Worm (Caenorhabditis elegans) whole organism, early embryonic: ENCODE results near the gene nhr-254.

Experiments used
- B0310.2 ChIP-seq: sonication (generic microtip); optimal IDR thresholded peaks from 2 replicates; lab custom pipeline; 2016; ENCODE audit warnings: mild to moderate bottlenecking, missing genetic modification characterization, missing compliant biosample characterization
- F13C5.2 ChIP-seq: sonication (generic microtip); optimal IDR thresholded peaks from 2 replicates; lab custom pipeline; 2017; ENCODE audit warnings: mild to moderate bottlenecking, missing genetic modification characterization, inconsistent platforms, missing compliant biosample characterization
- aly-1 ChIP-seq: sonication (generic microtip); optimal IDR thresholded peaks from 2 replicates; lab custom pipeline; 2016; ENCODE audit warnings: missing genetic modification characterization, missing compliant biosample characterization
- ama-1 ChIP-seq: fragments of 150-350 bp; optimal IDR thresholded peaks from 2 replicates; lab custom pipeline; 2014
- ceh-13 ChIP-seq: fragments of 200-800 bp; sonication (Bioruptor generic); optimal IDR thresholded peaks from 2 replicates; lab custom pipeline; 2018; ENCODE audit warnings: mild to moderate bottlenecking, missing genetic modification characterization, missing compliant biosample characterization
- ceh-36 ChIP-seq: sonication (generic microtip); optimal IDR thresholded peaks from 2 replicates; lab custom pipeline; 2016; ENCODE audit warnings: missing genetic modification characterization, inconsistent platforms, missing compliant biosample characterization
- ets-7 ChIP-seq: sonication (generic microtip); optimal IDR thresholded peaks from 2 replicates; lab custom pipeline; 2016; ENCODE audit warnings: missing genotype, missing genetic modification characterization, missing compliant biosample characterization
- flt-1 ChIP-seq: fragments of 200-800 bp; sonication (Bioruptor generic); IDR thresholded peaks from 2 replicates; pipeline ENCODE4 v1.3.6; 2022; ENCODE audit warnings: missing genetic modification characterization, missing compliant biosample characterization
- hmbx-1 ChIP-seq: sonication (generic microtip); optimal IDR thresholded peaks from 2 replicates; lab custom pipeline; 2016; ENCODE audit warnings: mild to moderate bottlenecking, missing genetic modification characterization, missing compliant biosample characterization
- hmg-4 ChIP-seq: fragments of 200-800 bp; sonication (Bioruptor generic); optimal IDR thresholded peaks from 2 replicates; lab custom pipeline; 2018; ENCODE audit warnings: mild to moderate bottlenecking, missing genetic modification characterization, missing compliant biosample characterization
- hnd-1 ChIP-seq: sonication (generic microtip); optimal IDR thresholded peaks from 2 replicates; lab custom pipeline; 2016; ENCODE audit warnings: missing genetic modification characterization, missing compliant biosample characterization
- pes-1 ChIP-seq: fragments of 200-800 bp; sonication (Bioruptor generic); IDR thresholded peaks from 2 replicates; pipeline ENCODE4 v1.3.6; 2022; ENCODE audit warnings: missing genetic modification reagents, missing genetic modification characterization, missing compliant biosample characterization
- scrt-1 ChIP-seq: fragments of 200-800 bp; sonication (Bioruptor generic); IDR thresholded peaks from 2 replicates; pipeline ENCODE4 v1.3.6; 2022; ENCODE audit warnings: missing genetic modification characterization, missing compliant biosample characterization
- sea-1 ChIP-seq: fragments of 200-800 bp; sonication (Bioruptor generic); conservative IDR thresholded peaks from 2 replicates; pipeline ENCODE4 v1.3.6; 2022; ENCODE audit warnings: missing genetic modification characterization, missing compliant biosample characterization
- tbx-11 ChIP-seq: fragments of 200-800 bp; sonication (Bioruptor generic); IDR thresholded peaks from 2 replicates; pipeline ENCODE4 v1.3.6; 2022; ENCODE audit warnings: missing genetic modification characterization, missing compliant biosample characterization
- tbx-37 ChIP-seq: fragments of 200-800 bp; sonication (Bioruptor generic); conservative IDR thresholded peaks from 2 replicates; pipeline ENCODE4 v1.3.6; 2022; ENCODE audit warnings: missing genetic modification reagents, missing genetic modification characterization, missing compliant biosample characterization
- tra-4 ChIP-seq: sonication (generic microtip); optimal IDR thresholded peaks from 2 replicates; lab custom pipeline; 2017; ENCODE audit warnings: missing genetic modification characterization, missing compliant biosample characterization

Gene nhr-254

ce11 chrV:378231-378630 lies 14.2 kb upstream of the nhr-254 start:
- no peak for TF ChIP-seq ama-1 (lab: Kevin White, UChicago)
- TF ChIP-seq tra-4 (tag; lab: Kevin White, UChicago) = no peak
- no peak for TF ChIP-seq tbx-37 (GFP tag; lab: Robert Waterston, UW)
- no peak for TF ChIP-seq scrt-1 (GFP tag; lab: Robert Waterston, UW)
- TF ChIP-seq hmg-4 = no peak
- TF ChIP-seq flt-1 = no peak
- no peak for TF ChIP-seq ets-7
- TF ChIP-seq aly-1 = no peak
- TF ChIP-seq ceh-13 = no peak
- no peak for TF ChIP-seq sea-1
- no peak for TF ChIP-seq F13C5.2 (tag; lab: Kevin White, UChicago)
- TF ChIP-seq pes-1 (GFP tag; lab: Robert Waterston, UW) = no peak
- TF ChIP-seq hmbx-1 (tag; lab: Kevin White, UChicago) = no peak
- no peak for TF ChIP-seq B0310.2 (tag; lab: Kevin White, UChicago)
- no peak for TF ChIP-seq ceh-36 (tag; lab: Kevin White, UChicago)

ce11 chrV:380186-380585 lies 12.2 kb upstream of the nhr-254 start, which contains the start of gene mltn-8:
mltn-8 (minus strand) TSS chrV:380286.
- TF ChIP-seq aly-1 = no peak
- no peak for TF ChIP-seq scrt-1 (GFP tag; lab: Robert Waterston, UW)
- no peak for TF ChIP-seq flt-1
- TF ChIP-seq F13C5.2 (tag; lab: Kevin White, UChicago) = no peak

ce11 chrV:381227-381950 lies 11.0 kb upstream of the nhr-254 start, which contains the start of gene ZK6.8:
ZK6.8 (plus strand) TSS chrV:381908.
- TF ChIP-seq hmbx-1 (tag; lab: Kevin White, UChicago) (no peak), tra-4 (tag; lab: Kevin White, UChicago) (no peak), ets-7 (no peak), B0310.2 (tag; lab: Kevin White, UChicago) (no peak), scrt-1 (GFP tag; lab: Robert Waterston, UW) (no peak), aly-1 (no peak), sea-1 (no peak), ceh-36 (tag; lab: Kevin White, UChicago) (no peak), tbx-11 (no peak), ama-1 (lab: Kevin White, UChicago) (no peak), F13C5.2 (tag; lab: Kevin White, UChicago) (no peak), pes-1 (GFP tag; lab: Robert Waterston, UW) (no peak), ceh-13 (no peak), hmg-4 (no peak)

- TF ChIP-seq hmbx-1 (tag; lab: Kevin White, UChicago) = no peak
- TF ChIP-seq ceh-36 (tag; lab: Kevin White, UChicago) = no peak
- TF ChIP-seq flt-1 = no peak
- no peak for TF ChIP-seq ama-1 (lab: Kevin White, UChicago)
- no peak for TF ChIP-seq ceh-13
- no peak for TF ChIP-seq hmg-4
- no peak for TF ChIP-seq tbx-37 (GFP tag; lab: Robert Waterston, UW)
- no peak for TF ChIP-seq sea-1
- no peak for TF ChIP-seq ets-7
- TF ChIP-seq aly-1 = no peak
- no peak for TF ChIP-seq tbx-11
- TF ChIP-seq F13C5.2 (tag; lab: Kevin White, UChicago) = no peak
- no peak for TF ChIP-seq B0310.2 (tag; lab: Kevin White, UChicago)
- no peak for TF ChIP-seq scrt-1 (GFP tag; lab: Robert Waterston, UW)
- no peak for TF ChIP-seq hnd-1 (tag; lab: Kevin White, UChicago)
Observed at ce11 chrV:384511-384910, 7.9 kb upstream of the nhr-254 start.

- TF ChIP-seq tbx-11 (no peak), pes-1 (GFP tag; lab: Robert Waterston, UW) (no peak), ceh-36 (tag; lab: Kevin White, UChicago) (no peak), ceh-13 (no peak), hmg-4 (no peak), sea-1 (no peak), tbx-37 (GFP tag; lab: Robert Waterston, UW) (no peak), ama-1 (lab: Kevin White, UChicago) (no peak), tra-4 (tag; lab: Kevin White, UChicago) (no peak), hnd-1 (tag; lab: Kevin White, UChicago) (no peak), flt-1 (no peak), scrt-1 (GFP tag; lab: Robert Waterston, UW) (no peak), aly-1 (no peak), F13C5.2 (tag; lab: Kevin White, UChicago) (no peak), ets-7 (no peak), hmbx-1 (tag; lab: Kevin White, UChicago) (no peak)
Observed at ce11 chrV:385488-385887, 6.9 kb upstream of the nhr-254 start, which contains the start of gene lipl-5. lipl-5 (plus strand) TSS chrV:385746.

- TF ChIP-seq F13C5.2 (tag; lab: Kevin White, UChicago) (no peak), tbx-11 (no peak), pes-1 (GFP tag; lab: Robert Waterston, UW) (no peak), B0310.2 (tag; lab: Kevin White, UChicago) (no peak), scrt-1 (GFP tag; lab: Robert Waterston, UW) (no peak)
Observed at ce11 chrV:388397-388796, 4.0 kb upstream of the nhr-254 start, which contains the start of gene ZK6.6. ZK6.6 (plus strand) TSS chrV:388697.

- TF ChIP-seq ama-1 (lab: Kevin White, UChicago) (no peak), scrt-1 (GFP tag; lab: Robert Waterston, UW) (no peak)
Observed at ce11 chrV:396309-396708, 3.9 kb downstream of the nhr-254 start, which contains the start of gene nhr-253. nhr-253 (plus strand) TSS chrV:396593.

ce11 chrV:399721-400120 lies 7.3 kb downstream of the nhr-254 start, which contains the start of gene scl-27:
scl-27 (plus strand) TSS chrV:400021.
- no peak for TF ChIP-seq sea-1
